Fruit fly (Drosophila melanogaster) whole organism, embryonic: ENCODE measurements around the gene CG17816.

Source experiments
- Blimp-1 ChIP-seq: fragments of 200-800 bp; sonication (Bioruptor generic); optimal IDR thresholded peaks from 3 replicates; lab custom pipeline; 2018; ENCODE audit warnings: missing biosample characterization, missing genetic modification characterization, mild to moderate bottlenecking, moderate library complexity, missing genetic modification reagents
- CG10321 ChIP-seq: fragments of 200-800 bp; sonication (Bioruptor generic); IDR thresholded peaks from 2 replicates; pipeline ENCODE4 v1.3.6; 2022; ENCODE audit warnings: missing biosample characterization, missing genetic modification characterization
- CG10462 ChIP-seq: fragments of 200-800 bp; sonication (Bioruptor generic); optimal IDR thresholded peaks from 2 replicates; lab custom pipeline; 2016; ENCODE audit warnings: missing biosample characterization, missing genetic modification characterization
- CG10654 ChIP-seq: fragments of 200-800 bp; sonication (Bioruptor generic); optimal IDR thresholded peaks from 2 replicates; lab custom pipeline; 2016; ENCODE audit warnings: missing biosample characterization, missing genetic modification characterization
- CG11093 ChIP-seq: fragments of 200-800 bp; sonication (Bioruptor generic); IDR thresholded peaks from 3 replicates; pipeline ENCODE4 v1.3.6; 2022; ENCODE audit warnings: missing biosample characterization, missing genetic modification characterization
- CG12299 ChIP-seq: fragments of 200-800 bp; sonication (Bioruptor generic); optimal IDR thresholded peaks from 2 replicates; lab custom pipeline; 2018; ENCODE audit warnings: missing biosample characterization, mild to moderate bottlenecking, missing genetic modification characterization
- CG12659 ChIP-seq: fragments of 200-800 bp; sonication (Bioruptor generic); optimal IDR thresholded peaks from 3 replicates; lab custom pipeline; 2017; ENCODE audit warnings: mild to moderate bottlenecking, missing biosample characterization, missing genetic modification reagents, missing genetic modification characterization
- CG14014 ChIP-seq: fragments of 200-800 bp; sonication (Bioruptor generic); IDR thresholded peaks from 2 replicates; pipeline ENCODE4 v1.3.6; 2022; ENCODE audit warnings: missing biosample characterization, missing genetic modification characterization
- CG16815 ChIP-seq: fragments of 200-800 bp; sonication (Bioruptor generic); optimal IDR thresholded peaks from 3 replicates; lab custom pipeline; 2017; ENCODE audit warnings: missing biosample characterization, mild to moderate bottlenecking, missing genetic modification characterization
- CG1792 ChIP-seq: fragments of 200-800 bp; sonication (Bioruptor generic); optimal IDR thresholded peaks from 2 replicates; lab custom pipeline; 2016; ENCODE audit warnings: missing biosample characterization, missing genetic modification characterization
- CG18599 ChIP-seq: fragments of 200-800 bp; sonication (Bioruptor generic); optimal IDR thresholded peaks from 3 replicates; lab custom pipeline; 2017; ENCODE audit warnings: missing biosample characterization, missing genetic modification characterization, mild to moderate bottlenecking, moderate library complexity, missing genetic modification reagents
- CG2199 ChIP-seq: fragments of 200-800 bp; sonication (Bioruptor generic); IDR thresholded peaks from 3 replicates; pipeline ENCODE4 v1.3.6; 2022; ENCODE audit warnings: missing biosample characterization, missing genetic modification characterization
- CG30020 ChIP-seq: fragments of 200-800 bp; optimal IDR thresholded peaks from 2 replicates; lab custom pipeline; 2019; ENCODE audit warnings: missing biosample characterization, mild to moderate bottlenecking, missing genetic modification characterization, moderate library complexity
- CG33213 ChIP-seq: fragments of 200-800 bp; sonication (Bioruptor generic); optimal IDR thresholded peaks from 3 replicates; lab custom pipeline; 2016; ENCODE audit warnings: missing biosample characterization, missing genetic modification characterization
- CG3847 ChIP-seq: fragments of 200-800 bp; sonication (Bioruptor generic); IDR thresholded peaks from 2 replicates; pipeline ENCODE4 v1.3.6; 2022; ENCODE audit warnings: missing biosample characterization, missing genetic modification characterization
- CG4424 ChIP-seq: fragments of 200-800 bp; sonication (Bioruptor generic); optimal IDR thresholded peaks from 3 replicates; lab custom pipeline; 2016; ENCODE audit warnings: missing biosample characterization, missing genetic modification characterization
- CG6175 ChIP-seq: fragments of 200-800 bp; sonication (Bioruptor generic); IDR thresholded peaks from 3 replicates; pipeline ENCODE4 v1.3.6; 2022; ENCODE audit warnings: missing biosample characterization, missing genetic modification characterization
- CG6854 ChIP-seq: fragments of 200-800 bp; sonication (Bioruptor generic); optimal IDR thresholded peaks from 3 replicates; lab custom pipeline; 2017; ENCODE audit warnings: missing biosample characterization, mild to moderate bottlenecking, missing genetic modification characterization
- CG7745 ChIP-seq: fragments of 200-800 bp; sonication (Bioruptor generic); optimal IDR thresholded peaks from 2 replicates; lab custom pipeline; 2018; ENCODE audit warnings: missing biosample characterization, mild to moderate bottlenecking, missing genetic modification characterization, moderate library complexity
- CG8478 ChIP-seq: fragments of >200 bp; optimal IDR thresholded peaks from 2 replicates; lab custom pipeline; 2018
- CG8924 ChIP-seq: fragments of 200-800 bp; optimal IDR thresholded peaks from 3 replicates; lab custom pipeline; 2019; ENCODE audit warnings: missing biosample characterization, mild to moderate bottlenecking, missing genetic modification characterization, moderate library complexity
- CG9817 ChIP-seq: fragments of 200-800 bp; sonication (Bioruptor generic); optimal IDR thresholded peaks from 2 replicates; lab custom pipeline; 2018; ENCODE audit warnings: missing biosample characterization, mild to moderate bottlenecking, missing genetic modification characterization, moderate library complexity
- D ChIP-seq, 2 experiments: fragments of 200-800 bp in 1 of 2; fragments of >200 bp in 1 of 2; sonication (Bioruptor generic) in 1 of 2; optimal IDR thresholded peaks; 2 replicates in 1 of 2; 3 replicates in 1 of 2; lab custom pipeline; 2017; ENCODE audit warnings: mild to moderate bottlenecking in 1 of 2, missing biosample characterization in 1 of 2, missing genetic modification characterization in 1 of 2, missing genetic modification reagents in 1 of 2
- Dip2 ChIP-seq: fragments of 200-800 bp; sonication (Bioruptor generic); IDR thresholded peaks from 2 replicates; pipeline ENCODE4 v1.3.6; 2022; ENCODE audit warnings: missing biosample characterization, missing genetic modification characterization
- Dip3 ChIP-seq: fragments of 200-800 bp; sonication (Bioruptor generic); optimal IDR thresholded peaks from 3 replicates; lab custom pipeline; 2016; ENCODE audit warnings: missing biosample characterization, missing genetic modification characterization
- E2f2 ChIP-seq: fragments of 200-800 bp; sonication (Bioruptor generic); IDR thresholded peaks from 2 replicates; pipeline ENCODE4 v1.3.6; 2022; ENCODE audit warnings: missing biosample characterization, missing genetic modification characterization
- Fer1 ChIP-seq: fragments of 200-800 bp; sonication (Bioruptor generic); optimal IDR thresholded peaks from 2 replicates; lab custom pipeline; 2017; ENCODE audit warnings: missing biosample characterization, mild to moderate bottlenecking, missing genetic modification characterization
- HHEX ChIP-seq: fragments of 200-800 bp; sonication (Bioruptor generic); optimal IDR thresholded peaks from 3 replicates; lab custom pipeline; 2017; ENCODE audit warnings: missing biosample characterization, mild to moderate bottlenecking, missing genetic modification characterization, missing genetic modification reagents
- Lpt ChIP-seq: fragments of >200 bp; optimal IDR thresholded peaks from 2 replicates; lab custom pipeline; 2018; ENCODE audit warnings: missing biosample characterization, missing genetic modification characterization
- NC2α ChIP-seq: fragments of 200-800 bp; sonication (Bioruptor generic); optimal IDR thresholded peaks from 2 replicates; lab custom pipeline; 2016; ENCODE audit warnings: missing biosample characterization, missing genetic modification characterization
- Optix ChIP-seq: fragments of 200-800 bp; sonication (Bioruptor generic); IDR thresholded peaks from 3 replicates; pipeline ENCODE4 v1.3.6; 2022; ENCODE audit warnings: missing biosample characterization, missing genetic modification characterization
- PHDP ChIP-seq: fragments of 200-800 bp; sonication (Bioruptor generic); optimal IDR thresholded peaks from 3 replicates; lab custom pipeline; 2018; ENCODE audit warnings: missing biosample characterization, mild to moderate bottlenecking, missing genetic modification characterization, moderate library complexity
- Sin3A ChIP-seq: fragments of >200 bp; optimal IDR thresholded peaks from 2 replicates; lab custom pipeline; 2018
- aop ChIP-seq: fragments of 200-800 bp; sonication (Bioruptor generic); IDR thresholded peaks from 2 replicates; pipeline ENCODE4 v1.3.6; 2022; ENCODE audit warnings: missing biosample characterization, missing genetic modification characterization
- chinmo ChIP-seq: fragments of 200-800 bp; sonication (Bioruptor generic); IDR thresholded peaks from 4 replicates; pipeline ENCODE4 v1.3.6; 2022; ENCODE audit warnings: missing biosample characterization, missing genetic modification characterization; ENCODE audit not compliant: partially characterized antibody
- chm ChIP-seq: fragments of 200-800 bp; sonication (Bioruptor generic); IDR thresholded peaks from 2 replicates; pipeline ENCODE4 v1.3.6; 2022; ENCODE audit warnings: missing biosample characterization, missing genetic modification characterization
- en ChIP-seq: fragments of 200-800 bp; sonication (Bioruptor generic); optimal IDR thresholded peaks from 2 replicates; lab custom pipeline; 2016; ENCODE audit warnings: missing biosample characterization, missing genetic modification characterization
- fd64A ChIP-seq: fragments of 200-800 bp; sonication (Bioruptor generic); optimal IDR thresholded peaks from 3 replicates; lab custom pipeline; 2018; ENCODE audit warnings: missing biosample characterization, mild to moderate bottlenecking, missing genetic modification characterization
- gsb ChIP-seq: fragments of 200-800 bp; sonication (Bioruptor generic); IDR thresholded peaks from 2 replicates; pipeline ENCODE4 v1.3.6; 2022; ENCODE audit warnings: missing biosample characterization, missing genetic modification characterization
- gsb-n ChIP-seq: fragments of 200-800 bp; sonication (Bioruptor generic); optimal IDR thresholded peaks from 3 replicates; lab custom pipeline; 2018; ENCODE audit warnings: missing biosample characterization, mild to moderate bottlenecking, missing genetic modification characterization
- hb ChIP-seq: fragments of 200-800 bp; sonication (Bioruptor generic); IDR thresholded peaks from 3 replicates; pipeline ENCODE4 v1.3.6; 2022; ENCODE audit warnings: missing biosample characterization, missing genetic modification characterization; ENCODE audit not compliant: partially characterized antibody
- hbn ChIP-seq: fragments of 200-800 bp; sonication (Bioruptor generic); IDR thresholded peaks from 2 replicates; pipeline ENCODE4 v1.3.6; 2022; ENCODE audit warnings: missing biosample characterization, missing genetic modification characterization; ENCODE audit not compliant: partially characterized antibody
- klu ChIP-seq: fragments of 200-800 bp; sonication (Bioruptor generic); IDR thresholded peaks from 2 replicates; pipeline ENCODE4 v1.3.6; 2022; ENCODE audit warnings: missing biosample characterization, missing genetic modification characterization
- mld ChIP-seq: fragments of 200-800 bp; sonication (Bioruptor generic); IDR thresholded peaks from 3 replicates; pipeline ENCODE4 v1.3.6; 2022; ENCODE audit warnings: missing biosample characterization, missing genetic modification characterization; ENCODE audit not compliant: partially characterized antibody
- pfk ChIP-seq: fragments of 200-800 bp; sonication (Bioruptor generic); optimal IDR thresholded peaks from 2 replicates; lab custom pipeline; 2018; ENCODE audit warnings: missing biosample characterization, mild to moderate bottlenecking, missing genetic modification characterization, moderate library complexity
- psq ChIP-seq: fragments of 200-800 bp; sonication (Bioruptor generic); optimal IDR thresholded peaks from 2 replicates; lab custom pipeline; 2017; ENCODE audit warnings: missing biosample characterization, missing genetic modification characterization
- pum ChIP-seq: fragments of 200-800 bp; sonication (Bioruptor generic); optimal IDR thresholded peaks from 2 replicates; lab custom pipeline; 2016; ENCODE audit warnings: missing biosample characterization, missing genetic modification characterization
- ro ChIP-seq: fragments of 200-800 bp; sonication (Bioruptor generic); IDR thresholded peaks from 2 replicates; pipeline ENCODE4 v1.3.6; 2022; ENCODE audit warnings: missing biosample characterization, missing genetic modification characterization
- schlank ChIP-seq: fragments of 200-800 bp; sonication (Bioruptor generic); optimal IDR thresholded peaks from 2 replicates; lab custom pipeline; 2018; ENCODE audit warnings: missing biosample characterization, mild to moderate bottlenecking, missing genetic modification characterization
- slp2 ChIP-seq: fragments of 200-800 bp; sonication (Bioruptor generic); optimal IDR thresholded peaks from 2 replicates; lab custom pipeline; 2016; ENCODE audit warnings: missing biosample characterization, missing genetic modification characterization
- vnd ChIP-seq: fragments of 200-800 bp; sonication (Bioruptor generic); IDR thresholded peaks from 3 replicates; pipeline ENCODE4 v1.3.6; 2022; ENCODE audit warnings: missing biosample characterization, missing genetic modification characterization; ENCODE audit not compliant: partially characterized antibody

The CG17816 gene

dm6 chr3R:7907311-7907710 is 20.8 kb upstream of the CG17816 start, which contains the start of the genes Taf7 and EMC1 (continued):
- TF ChIP-seq schlank (tag; lab: Kevin White, UChicago) (no peak), E2f2 (GFP tag; lab: Robert Waterston, UW) (peak; percentile 26; the same call in 1 of the 2 replicates), hbn (peak; percentile 90), CG33213 (peak; percentile 63), CG2199 (GFP tag; lab: Robert Waterston, UW) (no peak), hb (GFP tag; lab: Robert Waterston, UW) (peak; percentile 96), pfk (no peak), CG6175 (GFP tag; lab: Robert Waterston, UW) (peak; percentile 95), CG9817 (tag; lab: Kevin White, UChicago) (no peak), HHEX (GFP tag; lab: Kevin White, UChicago) (no peak), CG8924 (tag; lab: Kevin White, UChicago) (no peak), pum (GFP tag; lab: Kevin White, UChicago) (peak; percentile 58), CG10654 (GFP tag; lab: Kevin White, UChicago) (peak; percentile 31), CG12659 (peak; percentile 75), Fer1 (GFP tag; lab: Kevin White, UChicago) (no peak), slp2 (GFP tag; lab: Kevin White, UChicago) (peak; percentile 10), Lpt (GFP tag; lab: Kevin White, UChicago) (no peak), CG11093 (no peak), chinmo (peak; percentile 90; the same call in 3 of the 4 replicates), gsb (GFP tag; lab: Robert Waterston, UW) (no peak), Sin3A (lab: Kevin White, UChicago) (peak; percentile 100), aop (GFP tag; lab: Robert Waterston, UW) (no peak), vnd (GFP tag; lab: Robert Waterston, UW) (peak; percentile 98), Dip3 (GFP tag; lab: Kevin White, UChicago) (peak; percentile 38), ro (GFP tag; lab: Robert Waterston, UW) (no peak), CG4424 (GFP tag; lab: Kevin White, UChicago) (no peak), mld (GFP tag; lab: Robert Waterston, UW) (peak; percentile 72; the same call in 2 of the 3 replicates), CG18599 (GFP tag; lab: Kevin White, UChicago) (no peak), D (optimal IDR thresholded peaks at IDR 0.05; lab: Kevin White, UChicago) (no peak), D (GFP tag; optimal IDR thresholded peaks at IDR 0.05; lab: Kevin White, UChicago) (no peak), CG12299 (tag; lab: Kevin White, UChicago) (no peak), CG3847 (peak; percentile 39; the same call in 1 of the 2 replicates), CG7745 (tag; lab: Kevin White, UChicago) (no peak), Blimp-1 (GFP tag; lab: Kevin White, UChicago) (no peak), CG6854 (GFP tag; lab: Kevin White, UChicago) (no peak), PHDP (tag; lab: Kevin White, UChicago) (no peak), CG10321 (GFP tag; lab: Robert Waterston, UW) (no peak), CG10462 (no peak), Dip2 (GFP tag; lab: Robert Waterston, UW) (no peak), CG14014 (GFP tag; lab: Robert Waterston, UW) (no peak), fd64A (GFP tag; lab: Kevin White, UChicago) (no peak), Optix (GFP tag; lab: Robert Waterston, UW) (no peak), klu (GFP tag; lab: Robert Waterston, UW) (0 out of 2 replicates have a peak, but pooled peaks have one; percentile 21), CG30020 (tag; lab: Kevin White, UChicago) (peak; percentile 86), en (GFP tag; lab: Kevin White, UChicago) (no peak), NC2α (GFP tag; lab: Kevin White, UChicago) (peak; percentile 25), CG16815 (GFP tag; lab: Kevin White, UChicago) (peak; percentile 12), CG1792 (GFP tag; lab: Kevin White, UChicago) (peak; percentile 39), CG8478 (peak; percentile 83), gsb-n (no peak), psq (no peak), chm (GFP tag; lab: Robert Waterston, UW) (no peak)
